Fruit fly (Drosophila melanogaster): ENCODE measurements around the gene Drs.
A peak's percentile ranks its signal among the peaks of the same experiment; 100 is the strongest.

Gene Drs

dm6 chr3L:3351814-3352359, 17.5 kb upstream of the Drs start:
- TF ChIP-seq pan (optimal IDR thresholded peaks at IDR 0.05): no peak
- TF ChIP-seq psq (optimal IDR thresholded peaks at IDR 0.05): no peak
- TF ChIP-seq EcR (GFP tag; optimal IDR thresholded peaks at IDR 0.05): no peak
- no peak for TF ChIP-seq CG8478 (optimal IDR thresholded peaks at IDR 0.05)
- TF ChIP-seq usp (GFP tag; optimal IDR thresholded peaks at IDR 0.05): no peak
- TF ChIP-seq Dll (optimal IDR thresholded peaks at IDR 0.05): no peak

DNA sequence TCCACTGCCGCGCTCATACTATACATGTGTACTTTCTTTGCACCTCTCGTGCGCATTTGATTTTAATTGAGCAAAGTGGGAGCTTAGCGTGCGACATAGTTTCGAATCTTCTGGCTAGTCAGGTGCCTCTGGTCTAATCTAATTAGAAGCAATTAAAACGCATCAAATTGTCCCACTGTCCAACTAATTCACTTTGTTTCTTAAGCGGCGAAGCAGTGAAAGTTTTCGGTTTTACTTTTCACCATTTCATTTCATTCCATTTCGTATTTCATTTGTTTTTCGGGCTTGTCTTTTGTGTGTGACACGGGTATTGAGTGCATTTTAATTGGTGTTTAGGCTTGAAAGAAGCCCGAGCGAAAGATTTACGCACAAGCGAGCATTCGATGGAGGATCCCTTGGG, 16.8 kb upstream of the Drs start:
- TF ChIP-seq Dll (optimal IDR thresholded peaks at IDR 0.05): no peak
- TF ChIP-seq pan (optimal IDR thresholded peaks at IDR 0.05): no peak
- no peak for TF ChIP-seq psq (optimal IDR thresholded peaks at IDR 0.05)
- TF ChIP-seq usp (GFP tag; optimal IDR thresholded peaks at IDR 0.05): no peak
- no peak for TF ChIP-seq CG8478 (optimal IDR thresholded peaks at IDR 0.05)
- TF ChIP-seq EcR (GFP tag; optimal IDR thresholded peaks at IDR 0.05): no peak

DNA sequence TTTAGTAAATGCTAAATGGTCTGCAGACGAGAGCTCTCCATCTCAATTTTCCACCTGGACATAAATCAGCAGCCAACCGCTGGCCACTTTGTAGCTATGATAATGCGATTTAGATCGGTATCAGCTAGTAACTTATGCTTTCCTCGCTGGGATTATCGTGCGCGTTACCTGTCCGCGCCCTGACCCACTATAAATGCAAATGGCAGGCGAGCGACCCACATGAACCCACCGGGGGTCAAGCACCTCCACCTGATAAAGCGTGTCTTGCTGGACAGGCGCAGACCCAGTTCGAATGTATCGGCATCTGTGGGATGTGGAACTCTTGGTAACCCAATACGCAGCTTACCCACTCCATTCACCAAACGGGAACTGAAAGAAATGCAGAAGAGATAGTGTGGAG, 16.1 kb upstream of the Drs start:
- TF ChIP-seq CG8478 (optimal IDR thresholded peaks at IDR 0.05) (no peak), psq (optimal IDR thresholded peaks at IDR 0.05) (no peak), EcR (GFP tag; optimal IDR thresholded peaks at IDR 0.05) (no peak), pan (optimal IDR thresholded peaks at IDR 0.05) (no peak), Dll (optimal IDR thresholded peaks at IDR 0.05) (no peak), usp (GFP tag; optimal IDR thresholded peaks at IDR 0.05) (no peak)

- TF ChIP-seq CG8478 (optimal IDR thresholded peaks at IDR 0.05) (peak; percentile 36), pan (optimal IDR thresholded peaks at IDR 0.05) (no peak)
Observed at dm6 chr3L:3373994-3374623, 4.8 kb downstream of the Drs start, which contains the start of the genes Ythdc1 and CG12010. Gene Ythdc1, minus strand, starts transcription at chr3L:3374170. Gene CG12010, plus strand, starts transcription at chr3L:3374282.

DNA sequence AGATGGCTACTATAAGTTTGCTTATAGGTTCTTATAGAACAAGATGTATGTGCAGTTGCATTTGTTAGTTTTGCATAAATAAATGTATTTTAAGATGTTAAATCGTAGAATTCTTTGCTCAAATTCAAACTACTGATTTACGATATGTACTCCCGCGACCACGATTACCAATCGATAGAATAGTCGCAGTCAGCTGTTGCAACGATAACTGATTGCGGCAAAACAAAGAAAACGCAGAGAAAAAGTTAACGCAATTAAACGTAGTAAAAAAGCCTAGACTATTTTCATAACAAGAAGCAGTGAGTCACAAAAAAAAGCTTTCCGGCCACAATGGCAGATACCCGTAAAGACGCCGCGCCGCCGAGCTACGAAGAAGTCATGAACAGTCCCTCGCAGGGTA, 7.2 kb downstream of the Drs start, which contains the start of gene CG12012:
CG12012 (plus strand) TSS at position 207 of the 400 bp plus-strand sequence.
- TF ChIP-seq psq (optimal IDR thresholded peaks at IDR 0.05) (no peak), Dll (optimal IDR thresholded peaks at IDR 0.05) (no peak), CG8478 (optimal IDR thresholded peaks at IDR 0.05) (no peak), usp (GFP tag; optimal IDR thresholded peaks at IDR 0.05) (no peak), pan (optimal IDR thresholded peaks at IDR 0.05) (no peak), EcR (GFP tag; optimal IDR thresholded peaks at IDR 0.05) (no peak)

dm6 chr3L:3377247-3377964, 8.1 kb downstream of the Drs start:
- no peak for TF ChIP-seq usp (GFP tag; optimal IDR thresholded peaks at IDR 0.05)
- no peak for TF ChIP-seq psq (optimal IDR thresholded peaks at IDR 0.05)
- TF ChIP-seq pan (optimal IDR thresholded peaks at IDR 0.05): no peak
- no peak for TF ChIP-seq Dll (optimal IDR thresholded peaks at IDR 0.05)
- no peak for TF ChIP-seq CG8478 (optimal IDR thresholded peaks at IDR 0.05)
- no peak for TF ChIP-seq EcR (GFP tag; optimal IDR thresholded peaks at IDR 0.05)

DNA sequence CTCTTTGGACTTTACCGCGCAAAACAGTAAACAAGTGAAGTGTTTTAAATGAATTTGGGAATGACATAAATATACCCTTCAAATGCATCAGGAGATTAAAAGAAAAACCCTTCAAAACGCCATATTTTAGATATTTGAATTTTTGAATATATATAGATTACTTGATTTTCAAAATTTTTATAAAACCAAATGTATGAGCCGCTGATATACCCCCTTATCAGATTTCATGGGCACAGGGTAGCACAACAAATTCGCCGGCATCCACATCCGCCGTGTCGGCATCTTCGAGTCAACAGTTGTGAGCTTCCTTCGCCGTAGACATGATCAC, 8.6 kb downstream of the Drs start, which contains the start of gene Ids:
Ids (plus strand) TSS at position 304 of the 328 bp plus-strand sequence.
- TF ChIP-seq Dll (optimal IDR thresholded peaks at IDR 0.05) (no peak), pan (optimal IDR thresholded peaks at IDR 0.05) (peak; percentile 84)

DNA sequence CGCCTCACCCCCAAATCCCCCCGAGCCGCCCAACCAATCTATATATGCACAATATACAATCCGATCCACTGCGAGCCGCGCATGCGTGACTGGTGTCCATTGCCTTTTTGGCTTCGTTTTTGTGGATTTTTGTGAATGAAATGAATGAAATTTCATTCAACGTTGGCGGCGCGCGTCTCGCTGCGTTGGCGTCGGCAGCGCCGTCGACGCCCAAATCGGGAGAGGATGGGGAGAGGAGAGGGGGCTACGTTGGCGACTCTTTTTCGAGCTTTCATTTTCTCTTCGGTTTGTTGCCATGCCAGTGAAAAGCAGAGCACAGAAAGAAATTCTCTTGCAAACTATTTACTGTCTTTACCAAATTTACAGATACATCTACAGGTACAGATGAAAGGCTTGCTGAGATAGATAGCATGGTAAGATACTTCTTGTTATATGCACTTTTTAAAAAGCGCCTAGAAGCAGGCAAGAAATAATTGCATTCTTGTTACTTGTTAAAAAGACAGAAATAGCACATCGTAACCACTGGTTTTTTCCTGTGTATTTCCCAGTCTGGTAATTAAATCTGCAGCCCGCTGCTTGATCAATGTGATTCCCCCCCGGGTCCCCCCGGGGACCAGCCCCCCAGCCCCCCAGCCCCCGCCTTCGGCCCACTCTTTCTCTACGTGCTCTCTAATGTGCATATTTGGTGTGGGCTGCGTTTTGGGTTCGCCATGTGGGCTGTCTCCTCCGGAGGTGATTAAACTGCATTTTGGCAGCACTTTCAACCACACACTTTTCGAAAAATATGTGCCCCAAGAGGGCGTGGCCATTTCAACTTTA, 11.1 kb downstream of the Drs start:
- TF ChIP-seq Dll (optimal IDR thresholded peaks at IDR 0.05) (no peak), EcR (GFP tag; optimal IDR thresholded peaks at IDR 0.05) (no peak), pan (optimal IDR thresholded peaks at IDR 0.05) (no peak), CG8478 (optimal IDR thresholded peaks at IDR 0.05) (no peak), psq (optimal IDR thresholded peaks at IDR 0.05) (no peak), usp (GFP tag; optimal IDR thresholded peaks at IDR 0.05) (no peak)

dm6 chr3L:3381869-3382488, 12.6 kb downstream of the Drs start:
- TF ChIP-seq CG8478 (optimal IDR thresholded peaks at IDR 0.05) (no peak), psq (optimal IDR thresholded peaks at IDR 0.05) (no peak), Dll (optimal IDR thresholded peaks at IDR 0.05) (no peak), pan (optimal IDR thresholded peaks at IDR 0.05) (no peak), EcR (GFP tag; optimal IDR thresholded peaks at IDR 0.05) (no peak), usp (GFP tag; optimal IDR thresholded peaks at IDR 0.05) (no peak)

DNA sequence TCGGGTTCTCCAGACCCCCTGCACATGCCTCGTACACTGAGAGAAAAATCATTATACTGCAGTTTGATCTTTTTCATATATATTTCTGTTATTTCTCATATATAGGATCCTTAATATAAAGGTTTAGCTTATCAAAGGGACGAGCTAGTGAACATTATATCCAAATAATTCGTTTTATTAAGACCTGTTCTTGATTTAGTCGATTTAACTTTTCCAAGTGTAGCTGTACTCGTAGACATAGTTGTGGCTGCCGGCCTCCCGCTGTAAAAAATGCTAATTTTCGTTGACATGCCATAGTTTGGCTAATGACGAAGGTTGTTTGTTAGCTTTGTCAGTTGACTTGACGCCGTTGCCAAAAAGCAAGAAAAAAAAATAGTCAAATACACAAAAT, 13.1 kb downstream of the Drs start:
- TF ChIP-seq pan (optimal IDR thresholded peaks at IDR 0.05): no peak
- no peak for TF ChIP-seq EcR (GFP tag; optimal IDR thresholded peaks at IDR 0.05)
- TF ChIP-seq usp (GFP tag; optimal IDR thresholded peaks at IDR 0.05): no peak
- TF ChIP-seq psq (optimal IDR thresholded peaks at IDR 0.05): no peak
- TF ChIP-seq CG8478 (optimal IDR thresholded peaks at IDR 0.05): no peak
- no peak for TF ChIP-seq Dll (optimal IDR thresholded peaks at IDR 0.05)

dm6 chr3L:3383965-3384595, 14.7 kb downstream of the Drs start:
- TF ChIP-seq usp (GFP tag; optimal IDR thresholded peaks at IDR 0.05) (no peak), pan (optimal IDR thresholded peaks at IDR 0.05) (no peak), Dll (optimal IDR thresholded peaks at IDR 0.05) (peak; percentile 53), EcR (GFP tag; optimal IDR thresholded peaks at IDR 0.05) (peak in 1 of 2 experiments; percentile 46), CG8478 (optimal IDR thresholded peaks at IDR 0.05) (no peak), psq (optimal IDR thresholded peaks at IDR 0.05) (no peak)
